Fruit fly (Drosophila melanogaster) whole organism, wandering third instar larva: ENCODE measurements around the gene CG7271.

Experiments
- CG32264 ChIP-seq: fragments of 200-800 bp; sonication (Bioruptor generic); optimal IDR thresholded peaks from 2 replicates; lab custom pipeline; 2016; ENCODE audit warnings: missing biosample characterization, missing genetic modification characterization
- CG9705 ChIP-seq: fragments of 200-800 bp; sonication (Bioruptor generic); optimal IDR thresholded peaks from 2 replicates; lab custom pipeline; 2018; ENCODE audit warnings: missing biosample characterization, mild to moderate bottlenecking, missing genetic modification characterization
- CrebA ChIP-seq: fragments of 200-800 bp; sonication (Bioruptor generic); optimal IDR thresholded peaks from 2 replicates; lab custom pipeline; 2016; ENCODE audit warnings: missing biosample characterization, mild to moderate bottlenecking, missing genetic modification characterization, borderline replicate concordance
- Dfd ChIP-seq: fragments of >200 bp; optimal IDR thresholded peaks from 2 replicates; lab custom pipeline; 2017; ENCODE audit warnings: missing biosample characterization, missing genetic modification characterization
- Dif ChIP-seq: fragments of 200-275, 200-300 bp; sonication (Bioruptor generic); optimal IDR thresholded peaks from 2 replicates; lab custom pipeline; 2018; ENCODE audit warnings: missing biosample characterization, missing genetic modification characterization; ENCODE audit not compliant: partially characterized antibody
- GATAd ChIP-seq: sonication (Bioruptor generic); optimal IDR thresholded peaks from 2 replicates; lab custom pipeline; 2016; ENCODE audit warnings: missing biosample characterization, missing genetic modification characterization
- HLH106 ChIP-seq: fragments of 200-800 bp; optimal IDR thresholded peaks from 3 replicates; lab custom pipeline; 2019; ENCODE audit warnings: missing biosample characterization, mild to moderate bottlenecking, missing genetic modification characterization, moderate library complexity
- Hnf4 ChIP-seq: fragments of 200-800 bp; sonication (Bioruptor generic); optimal IDR thresholded peaks from 2 replicates; lab custom pipeline; 2016; ENCODE audit warnings: missing biosample characterization, mild to moderate bottlenecking, missing genetic modification characterization
- Hr78 ChIP-seq: fragments of >200 bp; optimal IDR thresholded peaks from 2 replicates; lab custom pipeline; 2017; ENCODE audit warnings: missing biosample characterization, missing genetic modification characterization
- Hr83 ChIP-seq: fragments of 200-300 bp; sonication (Bioruptor generic); optimal IDR thresholded peaks from 2 replicates; lab custom pipeline; 2016; ENCODE audit warnings: missing biosample characterization, mild to moderate bottlenecking, missing genetic modification characterization, moderate library complexity; ENCODE audit not compliant: poor library complexity, severe bottlenecking
- Jra ChIP-seq: sonication (Bioruptor generic); optimal IDR thresholded peaks from 2 replicates; lab custom pipeline; 2016; ENCODE audit warnings: missing biosample characterization, missing genetic modification characterization
- Mio ChIP-seq: sonication (Bioruptor generic); optimal IDR thresholded peaks from 2 replicates; lab custom pipeline; 2016; ENCODE audit warnings: missing biosample characterization, missing genetic modification characterization
- Myc ChIP-seq: fragments of >200 bp; optimal IDR thresholded peaks from 2 replicates; lab custom pipeline; 2017
- OdsH ChIP-seq: fragments of 200-800 bp; sonication (Bioruptor generic); optimal IDR thresholded peaks from 2 replicates; lab custom pipeline; 2016; ENCODE audit warnings: missing biosample characterization, mild to moderate bottlenecking, missing genetic modification characterization
- Rel ChIP-seq, 2 experiments: fragments of 200-800 bp; sonication (Bioruptor generic) in 1 of 2; optimal IDR thresholded peaks; 2 replicates in 1 of 2; 3 replicates in 1 of 2; lab custom pipeline; 2016 to 2019; ENCODE audit warnings: mild to moderate bottlenecking in 2 of 2, missing biosample characterization in 2 of 2, missing genetic modification characterization in 2 of 2, moderate library complexity in 1 of 2
- Sp1 ChIP-seq: fragments of 200-800 bp; sonication (Bioruptor generic); optimal IDR thresholded peaks from 3 replicates; lab custom pipeline; 2019; ENCODE audit warnings: missing biosample characterization, mild to moderate bottlenecking, missing genetic modification characterization, moderate library complexity
- Vsx2 ChIP-seq: fragments of 200-300, 225-300 bp; sonication (Bioruptor generic); optimal IDR thresholded peaks from 2 replicates; lab custom pipeline; 2018; ENCODE audit warnings: missing biosample characterization, missing genetic modification characterization; ENCODE audit not compliant: partially characterized antibody
- br ChIP-seq: fragments of 200-800 bp; sonication (Bioruptor generic); optimal IDR thresholded peaks from 2 replicates; lab custom pipeline; 2016; ENCODE audit warnings: missing biosample characterization, missing genetic modification characterization
- brk ChIP-seq: fragments of 200-800 bp; sonication (Bioruptor generic); optimal IDR thresholded peaks from 2 replicates; lab custom pipeline; 2016; ENCODE audit warnings: missing biosample characterization, mild to moderate bottlenecking, missing genetic modification characterization
- dl ChIP-seq, 2 experiments: fragments of 175-275, 200-275 bp in 1 of 2; fragments of 200-275 bp in 1 of 2; sonication (Bioruptor generic); optimal IDR thresholded peaks; lab custom pipeline; 2018; ENCODE audit warnings: mild to moderate bottlenecking in 2 of 2, missing biosample characterization in 2 of 2, missing genetic modification characterization in 2 of 2, moderate library complexity in 2 of 2; ENCODE audit not compliant: partially characterized antibody in 2 of 2, insufficient read depth in 1 of 2
- dmrt93B ChIP-seq: fragments of 200-800 bp; sonication (Bioruptor generic); optimal IDR thresholded peaks from 2 replicates; lab custom pipeline; 2018; ENCODE audit warnings: missing biosample characterization, mild to moderate bottlenecking, missing genetic modification characterization
- dsf ChIP-seq: sonication (Bioruptor generic); optimal IDR thresholded peaks from 2 replicates; lab custom pipeline; 2016; ENCODE audit warnings: missing biosample characterization, missing genetic modification characterization, borderline replicate concordance
- ey ChIP-seq: fragments of 200-800 bp; sonication (Bioruptor generic); optimal IDR thresholded peaks from 2 replicates; lab custom pipeline; 2016; ENCODE audit warnings: missing biosample characterization, missing genetic modification characterization
- foxo ChIP-seq, 2 experiments: fragments of 200-800 bp; sonication (Bioruptor generic); optimal IDR thresholded peaks; 2 replicates in 1 of 2; 3 replicates in 1 of 2; lab custom pipeline; 2016 to 2017; ENCODE audit warnings: missing biosample characterization in 2 of 2, missing genetic modification characterization in 2 of 2
- fru ChIP-seq: fragments of 200-800 bp; sonication (Bioruptor generic); optimal IDR thresholded peaks from 3 replicates; lab custom pipeline; 2016; ENCODE audit warnings: missing biosample characterization, mild to moderate bottlenecking, missing genetic modification characterization
- h ChIP-seq: fragments of 200-800 bp; sonication (Bioruptor generic); optimal IDR thresholded peaks from 3 replicates; lab custom pipeline; 2016; ENCODE audit warnings: missing biosample characterization, mild to moderate bottlenecking, missing genetic modification characterization
- jim ChIP-seq: fragments of 175-275, 200-325 bp; sonication (Bioruptor generic); optimal IDR thresholded peaks from 2 replicates; lab custom pipeline; 2016; ENCODE audit warnings: missing biosample characterization, mild to moderate bottlenecking, missing genetic modification characterization
- lola ChIP-seq: fragments of >200 bp; optimal IDR thresholded peaks from 2 replicates; lab custom pipeline; 2017; ENCODE audit warnings: missing biosample characterization, missing genetic modification characterization
- pan ChIP-seq: fragments of >200 bp; optimal IDR thresholded peaks from 2 replicates; lab custom pipeline; 2017
- psq ChIP-seq: fragments of 200-800 bp; sonication (Bioruptor generic); optimal IDR thresholded peaks from 3 replicates; lab custom pipeline; 2017; ENCODE audit warnings: missing biosample characterization, mild to moderate bottlenecking, missing genetic modification characterization, moderate library complexity
- rgr ChIP-seq: fragments of 200-800 bp; sonication (Bioruptor generic); optimal IDR thresholded peaks from 3 replicates; lab custom pipeline; 2016; ENCODE audit warnings: missing biosample characterization, mild to moderate bottlenecking, missing genetic modification characterization
- sv ChIP-seq: fragments of 200-800 bp; sonication (Bioruptor generic); optimal IDR thresholded peaks from 3 replicates; lab custom pipeline; 2016; ENCODE audit warnings: missing biosample characterization, missing genetic modification characterization
- tai ChIP-seq: sonication (Bioruptor generic); optimal IDR thresholded peaks from 2 replicates; lab custom pipeline; 2016; ENCODE audit warnings: missing biosample characterization, missing genetic modification characterization
- usp ChIP-seq: fragments of >200 bp; optimal IDR thresholded peaks from 2 replicates; lab custom pipeline; 2017; ENCODE audit warnings: missing biosample characterization, missing genetic modification characterization
- woc ChIP-seq: sonication (Bioruptor generic); optimal IDR thresholded peaks from 2 replicates; lab custom pipeline; 2016; ENCODE audit warnings: missing biosample characterization, mild to moderate bottlenecking, missing genetic modification characterization

CG7271 gene

dm6 chr3L:18617893-18618577 lies 29.5 kb downstream of the CG7271 start, which contains the start of the genes CG13380 and CG4174:
Gene CG13380, minus strand, starts transcription at chr3L:18617943.
Gene CG4174, minus strand, starts transcription at chr3L:18617943.
- no peak for TF ChIP-seq Mio (GFP tag; lab: Kevin White, UChicago)
- TF ChIP-seq Hnf4 = peak; percentile 17
- TF ChIP-seq Hr83 = peak; percentile 8

dm6 chr3L:18620988-18621734 lies 32.6 kb downstream of the CG7271 start:
- no peak for TF ChIP-seq Hr78 (GFP tag; lab: Kevin White, UChicago)
- TF ChIP-seq pan (lab: Kevin White, UChicago) = no peak
- no peak for TF ChIP-seq CG32264
- no peak for TF ChIP-seq Vsx2
- TF ChIP-seq CrebA = no peak
- peak; percentile 23 for TF ChIP-seq Rel (GFP tag; optimal IDR thresholded peaks at IDR 0.05; lab: Kevin White, UChicago)
- TF ChIP-seq Rel (tag; optimal IDR thresholded peaks at IDR 0.05; lab: Kevin White, UChicago) = peak; percentile 80
- no peak for TF ChIP-seq Mio (GFP tag; lab: Kevin White, UChicago)
- peak; percentile 31 for TF ChIP-seq Sp1 (GFP tag; lab: Kevin White, UChicago)
- no peak for TF ChIP-seq CG9705 (GFP tag; lab: Kevin White, UChicago)
- TF ChIP-seq OdsH (GFP tag; lab: Kevin White, UChicago) = no peak
- TF ChIP-seq Hr83 = peak; percentile 35
- no peak for TF ChIP-seq dmrt93B (GFP tag; lab: Kevin White, UChicago)
- TF ChIP-seq GATAd (GFP tag; lab: Kevin White, UChicago) = no peak
- TF ChIP-seq ey (GFP tag; lab: Kevin White, UChicago) = peak; percentile 21
- TF ChIP-seq Myc (lab: Kevin White, UChicago) = peak; percentile 71
- TF ChIP-seq h (GFP tag; lab: Kevin White, UChicago) = peak; percentile 20
- peak; percentile 6 for TF ChIP-seq psq (GFP tag; lab: Kevin White, UChicago)
- TF ChIP-seq Dfd (GFP tag; lab: Kevin White, UChicago) = no peak
- peak in 1 of 2 experiments; percentile 3 for TF ChIP-seq dl (GFP tag; optimal IDR thresholded peaks at IDR 0.05; lab: Kevin White, UChicago; ENCODE audit: insufficient read depth in 1 of 2, partially characterized antibody in 2 of 2)
- TF ChIP-seq usp (GFP tag; lab: Kevin White, UChicago) = no peak
- TF ChIP-seq br (GFP tag; lab: Kevin White, UChicago) = peak; percentile 55
- no peak for TF ChIP-seq tai (GFP tag; lab: Kevin White, UChicago)
- TF ChIP-seq dsf (GFP tag; lab: Kevin White, UChicago) = no peak
- peak; percentile 7 for TF ChIP-seq rgr (GFP tag; lab: Kevin White, UChicago)
- TF ChIP-seq Jra (GFP tag; lab: Kevin White, UChicago) = peak; percentile 87
- TF ChIP-seq HLH106 = peak; percentile 27
- TF ChIP-seq lola (GFP tag; lab: Kevin White, UChicago) = no peak
- TF ChIP-seq fru (GFP tag; lab: Kevin White, UChicago) = peak; percentile 64
- TF ChIP-seq brk (GFP tag; lab: Kevin White, UChicago) = peak; percentile 10
- TF ChIP-seq Hnf4 = peak; percentile 51
- TF ChIP-seq woc (GFP tag; lab: Kevin White, UChicago) = peak; percentile 53
- TF ChIP-seq jim (GFP tag; lab: Kevin White, UChicago) = no peak
- TF ChIP-seq sv = peak; percentile 54
- peak in 1 of 2 experiments; percentile 55 for TF ChIP-seq foxo (GFP tag; optimal IDR thresholded peaks at IDR 0.05; lab: Kevin White, UChicago)

dm6 chr3L:18621735-18622421 lies 33.3 kb downstream of the CG7271 start, which contains the start of gene not:
Gene not, minus strand, starts transcription at chr3L:18622129.
- TF ChIP-seq usp (GFP tag; lab: Kevin White, UChicago) = no peak
- no peak for TF ChIP-seq Dif (GFP tag; lab: Kevin White, UChicago)
- no peak for TF ChIP-seq dl (GFP tag; optimal IDR thresholded peaks at IDR 0.05; lab: Kevin White, UChicago; ENCODE audit: insufficient read depth in 1 of 2, partially characterized antibody in 2 of 2)
- TF ChIP-seq Jra (GFP tag; lab: Kevin White, UChicago) = no peak
- TF ChIP-seq Rel (GFP tag; optimal IDR thresholded peaks at IDR 0.05; lab: Kevin White, UChicago) = no peak
- TF ChIP-seq Rel (tag; optimal IDR thresholded peaks at IDR 0.05; lab: Kevin White, UChicago) = no peak
- peak; percentile 10 for TF ChIP-seq Hnf4
- TF ChIP-seq Sp1 (GFP tag; lab: Kevin White, UChicago) = no peak
- peak; percentile 3 for TF ChIP-seq fru (GFP tag; lab: Kevin White, UChicago)
- TF ChIP-seq h (GFP tag; lab: Kevin White, UChicago) = no peak
